Fruit fly (Drosophila melanogaster): ENCODE measurements around the gene CG42748.

dm6 chr2L:22176398-22176797 is 45.4 kb downstream of the CG42748 start:
- TF ChIP-seq EcR (GFP tag; optimal IDR thresholded peaks at IDR 0.05), result no peak
- TF ChIP-seq pan (optimal IDR thresholded peaks at IDR 0.05), result no peak
- no peak for TF ChIP-seq usp (GFP tag; optimal IDR thresholded peaks at IDR 0.05)
- no peak for TF ChIP-seq psq (optimal IDR thresholded peaks at IDR 0.05)
- no peak for TF ChIP-seq CG8478 (optimal IDR thresholded peaks at IDR 0.05)

All from whole organism.